Fruit fly (Drosophila melanogaster) whole organism: Measurements from ENCODE around the gene haf.

Experiments used
- CG8478 ChIP-seq: fragments of >200 bp; optimal IDR thresholded peaks from 2 replicates; lab custom pipeline; 2018; ENCODE audit warnings: inconsistent platforms
- EcR ChIP-seq, 2 experiments: fragments of >200 bp; optimal IDR thresholded peaks; 2 replicates each; lab custom pipeline; 2017; ENCODE audit warnings: missing biosample characterization in 2 of 2, missing genetic modification characterization in 2 of 2, missing genetic modification reagents in 2 of 2
- pan ChIP-seq: fragments of >200 bp; optimal IDR thresholded peaks from 2 replicates; lab custom pipeline; 2017

DNA sequence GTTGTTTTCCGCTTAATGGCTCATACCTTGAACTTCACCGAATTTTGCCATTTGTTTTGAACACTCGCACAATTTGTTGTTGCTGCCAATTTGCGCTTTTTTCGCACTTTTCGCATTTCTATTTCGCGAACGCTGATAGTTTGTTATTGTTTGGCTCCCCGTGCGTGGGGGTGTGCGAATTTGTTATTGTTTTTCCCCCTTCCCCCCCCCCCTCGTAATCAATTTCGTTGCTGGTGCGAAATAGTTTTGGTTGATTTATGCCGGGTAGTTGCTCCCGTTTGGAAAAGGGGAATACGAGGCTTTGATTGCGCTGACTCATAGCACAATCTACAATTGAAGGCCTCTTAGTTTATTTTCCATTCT lies 73.6 kb downstream of the haf start:
- TF ChIP-seq pan (no peak), CG8478 (lab: Kevin White, UChicago) (no peak), EcR (GFP tag; optimal IDR thresholded peaks at IDR 0.05; lab: Kevin White, UChicago) (no peak)
